Fruit fly (Drosophila melanogaster): Measurements from ENCODE around the gene Cyp304a1.

Cyp304a1 gene

DNA sequence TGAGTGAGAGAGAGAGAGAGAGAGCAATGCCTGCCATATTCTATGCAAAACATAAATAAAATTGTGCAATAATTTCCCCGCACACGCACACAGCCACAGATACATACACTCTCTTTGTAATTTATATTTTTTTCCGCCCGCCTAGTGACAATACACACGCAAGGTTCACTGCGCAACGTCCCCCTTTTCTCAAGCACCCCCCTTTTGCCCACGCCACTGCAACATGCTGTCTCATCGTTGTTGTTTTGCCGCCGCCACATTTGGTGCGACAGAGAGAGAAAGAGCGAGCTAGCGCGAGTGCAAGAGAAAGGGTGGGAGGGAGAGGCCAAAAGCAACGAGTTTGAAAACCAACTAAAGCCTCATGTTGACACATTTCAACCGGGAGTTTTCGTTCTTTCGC lies 48.8 kb downstream of the Cyp304a1 start (continued):
- TF ChIP-seq B-H2 (GFP tag; optimal IDR thresholded peaks at IDR 0.05) (no peak), dysf (GFP tag; IDR thresholded peaks at IDR 0.05) (peak; percentile 77), otp (GFP tag; IDR thresholded peaks at IDR 0.05) (peak; percentile 66; the same call in 1 of the 3 replicates), cwo (GFP tag; optimal IDR thresholded peaks at IDR 0.05) (peak; percentile 73), CG13894 (tag; optimal IDR thresholded peaks at IDR 0.05) (no peak), Atf6 (GFP tag; IDR thresholded peaks at IDR 0.05) (peak; percentile 46; the same call in 1 of the 2 replicates), Dref (GFP tag; IDR thresholded peaks at IDR 0.05) (no peak), mirr (GFP tag; optimal IDR thresholded peaks at IDR 0.05) (peak; percentile 3), eyg (GFP tag; optimal IDR thresholded peaks at IDR 0.05) (peak; percentile 66), BEAF-32 (GFP tag; optimal IDR thresholded peaks at IDR 0.05) (no peak), CG2678 (tag; optimal IDR thresholded peaks at IDR 0.05) (peak; percentile 57), CG17568 (GFP tag; optimal IDR thresholded peaks at IDR 0.05) (no peak), pb (GFP tag; optimal IDR thresholded peaks at IDR 0.05) (peak; percentile 14), phol (tag; optimal IDR thresholded peaks at IDR 0.05) (peak; percentile 72), tna (GFP tag; IDR thresholded peaks at IDR 0.05; ENCODE audit: partially characterized antibody) (no peak), eve (GFP tag; optimal IDR thresholded peaks at IDR 0.05) (no peak), CG31224 (GFP tag; IDR thresholded peaks at IDR 0.05) (peak; percentile 51), CG16779 (GFP tag; IDR thresholded peaks at IDR 0.05) (peak; percentile 57; the same call in 1 of the 2 replicates), CG5245 (GFP tag; optimal IDR thresholded peaks at IDR 0.05) (peak; percentile 29), cg (GFP tag; optimal IDR thresholded peaks at IDR 0.05) (peak; percentile 77), Nf-YB (GFP tag; optimal IDR thresholded peaks at IDR 0.05) (peak; percentile 23), Jarid2 (GFP tag; optimal IDR thresholded peaks at IDR 0.05) (peak; percentile 24), CG6254 (GFP tag; optimal IDR thresholded peaks at IDR 0.05) (no peak), ssp (GFP tag; IDR thresholded peaks at IDR 0.05) (peak; percentile 27; the same call in 1 of the 2 replicates), sob (GFP tag; IDR thresholded peaks at IDR 0.05) (peak; percentile 71), CG3847 (GFP tag; IDR thresholded peaks at IDR 0.05) (peak; percentile 52), danr (GFP tag; IDR thresholded peaks at IDR 0.05) (no peak), hth (optimal IDR thresholded peaks at IDR 0.05) (no peak), Bteb2 (GFP tag; optimal IDR thresholded peaks at IDR 0.05) (no peak), seq (GFP tag; IDR thresholded peaks at IDR 0.05) (no peak), MTF-1 (GFP tag; optimal IDR thresholded peaks at IDR 0.05; ENCODE audit: borderline replicate concordance) (peak; percentile 39), bbx (GFP tag; IDR thresholded peaks at IDR 0.05; ENCODE audit: partially characterized antibody) (0 out of 2 replicates have a peak, but pooled peaks have one; percentile 17), Mad (GFP tag; optimal IDR thresholded peaks at IDR 0.05) (peak; percentile 61), usp (GFP tag; optimal IDR thresholded peaks at IDR 0.05) (no peak), Camta (GFP tag; optimal IDR thresholded peaks at IDR 0.05) (peak; percentile 58), CG2120 (GFP tag; optimal IDR thresholded peaks at IDR 0.05) (peak; percentile 72), pho (GFP tag; optimal IDR thresholded peaks at IDR 0.05) (peak; percentile 70)

DNA sequence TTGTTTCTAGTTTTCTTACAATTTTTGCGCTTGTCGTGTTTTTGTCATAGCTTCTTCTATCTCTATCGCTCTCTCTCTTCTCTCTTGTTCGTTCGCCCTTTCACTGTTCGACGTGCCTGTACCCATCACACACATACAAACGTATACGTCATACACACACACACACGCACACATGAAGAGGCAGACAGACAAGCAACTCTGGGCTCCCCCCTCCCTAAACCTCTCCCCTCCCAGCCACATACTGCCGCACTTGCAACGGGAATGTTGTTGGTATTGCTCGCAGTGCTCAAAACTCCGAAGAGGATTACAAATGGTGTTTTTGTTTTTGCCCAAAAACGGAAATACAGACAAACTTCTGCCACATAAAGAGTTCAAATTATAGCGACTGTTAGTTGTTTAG lies 49.4 kb downstream of the Cyp304a1 start:
- no peak for TF ChIP-seq dm (GFP tag; optimal IDR thresholded peaks at IDR 0.05)
- peak; percentile 43 for TF ChIP-seq sd (tag; optimal IDR thresholded peaks at IDR 0.05)
- peak; percentile 74 for TF ChIP-seq Med (GFP tag)
- 0 out of 2 replicates have a peak, but pooled peaks have one; percentile 24 for TF ChIP-seq wdn (GFP tag; IDR thresholded peaks at IDR 0.05)
- TF ChIP-seq CG4360 (GFP tag; IDR thresholded peaks at IDR 0.05) = peak; percentile 57; the same call in 1 of the 2 replicates
- peak; percentile 67 for TF ChIP-seq chm (GFP tag; IDR thresholded peaks at IDR 0.05)
- 0 out of 3 replicates have a peak, but pooled peaks have one; percentile 39 for TF ChIP-seq Dbx (GFP tag; IDR thresholded peaks at IDR 0.05)
- peak; percentile 18 for TF ChIP-seq CG5180 (GFP tag; optimal IDR thresholded peaks at IDR 0.05)
- no peak for TF ChIP-seq CG7372 (GFP tag; IDR thresholded peaks at IDR 0.05)
- TF ChIP-seq CG3281 (GFP tag; optimal IDR thresholded peaks at IDR 0.05) = no peak
- TF ChIP-seq CG15011 (GFP tag; optimal IDR thresholded peaks at IDR 0.05) = no peak
- no peak for TF ChIP-seq HmgZ (tag; optimal IDR thresholded peaks at IDR 0.05)
- no peak for TF ChIP-seq CG1792 (GFP tag; optimal IDR thresholded peaks at IDR 0.05)
- TF ChIP-seq CG2116 (GFP tag; optimal IDR thresholded peaks at IDR 0.05) = peak; percentile 72
- TF ChIP-seq hth (optimal IDR thresholded peaks at IDR 0.05) = no peak
- peak; percentile 22; the same call in 1 of the 2 replicates for TF ChIP-seq Scr (GFP tag; IDR thresholded peaks at IDR 0.05; ENCODE audit: partially characterized antibody)
- peak; percentile 24 for TF ChIP-seq kni (GFP tag; optimal IDR thresholded peaks at IDR 0.05)
